Worm (Caenorhabditis elegans): ENCODE measurements around the gene sas-4.

Gene sas-4

ce11 chrIII:8307356-8307755, 11.0 kb downstream of the sas-4 start, which contains the start of the genes F10E9.7 and F10E9.5 (continued):
- TF ChIP-seq lsy-27 (tag; optimal IDR thresholded peaks at IDR 0.05; ENCODE audit: borderline replicate concordance, insufficient read depth): no peak
- TF ChIP-seq B0035.1 (tag; optimal IDR thresholded peaks at IDR 0.05): peak; percentile 45
- peak; percentile 75 for TF ChIP-seq attf-5 (GFP tag; optimal IDR thresholded peaks at IDR 0.05)
- TF ChIP-seq C06A6.2 (GFP tag; conservative IDR thresholded peaks at IDR 0.05): no peak
- TF ChIP-seq madf-6 (GFP tag; IDR thresholded peaks at IDR 0.05): peak; percentile 75
- TF ChIP-seq unc-62 (GFP tag; optimal IDR thresholded peaks at IDR 0.05): no peak
- peak; percentile 78; the same call in 1 of the 2 replicates for TF ChIP-seq madf-3 (GFP tag; IDR thresholded peaks at IDR 0.05)
- peak; percentile 94 for TF ChIP-seq unc-130 (GFP tag; optimal IDR thresholded peaks at IDR 0.05)
- TF ChIP-seq B0019.2 (GFP tag; conservative IDR thresholded peaks at IDR 0.05): peak; percentile 73
- TF ChIP-seq snpc-1.1 (tag; optimal IDR thresholded peaks at IDR 0.05; ENCODE audit: insufficient read depth): peak; percentile 46
- no peak; the same call in 1 of the 2 replicates for TF ChIP-seq ekl-4 (GFP tag; IDR thresholded peaks at IDR 0.05)
- peak; percentile 44 for TF ChIP-seq F57A8.1 (GFP tag; optimal IDR thresholded peaks at IDR 0.05)
- peak; percentile 61; the same call in 1 of the 2 replicates for TF ChIP-seq Y67H2A.10 (GFP tag; conservative IDR thresholded peaks at IDR 0.05)
- TF ChIP-seq somi-1 (GFP tag; optimal IDR thresholded peaks at IDR 0.05): peak; percentile 21
- peak; percentile 76 for TF ChIP-seq F10E7.11 (tag; optimal IDR thresholded peaks at IDR 0.05)
- peak; percentile 74 for TF ChIP-seq lin-40 (tag; optimal IDR thresholded peaks at IDR 0.05)
- TF ChIP-seq let-607 (tag; optimal IDR thresholded peaks at IDR 0.05): peak in 1 of 2 experiments; percentile 82
- TF ChIP-seq ztf-28 (GFP tag; IDR thresholded peaks at IDR 0.05): peak; percentile 89
- TF ChIP-seq B0336.3 (GFP tag; IDR thresholded peaks at IDR 0.05): no peak
- peak; percentile 56; the same call in 1 of the 2 replicates for TF ChIP-seq nfyb-1 (GFP tag; IDR thresholded peaks at IDR 0.05)
- TF ChIP-seq ceh-27 (GFP tag; optimal IDR thresholded peaks at IDR 0.05): peak; percentile 92
- TF ChIP-seq ztf-6 (GFP tag; IDR thresholded peaks at IDR 0.05): peak; percentile 59; the same call in 1 of the 2 replicates
- TF ChIP-seq ccch-3 (GFP tag; optimal IDR thresholded peaks at IDR 0.05): peak; percentile 82
- peak; percentile 73; the same call in 1 of the 2 replicates for TF ChIP-seq mcd-1 (GFP tag; IDR thresholded peaks at IDR 0.05)
- no peak for TF ChIP-seq ztf-26 (tag; optimal IDR thresholded peaks at IDR 0.05)
- TF ChIP-seq atf-7 (tag; optimal IDR thresholded peaks at IDR 0.05): peak; percentile 76
- no peak for TF ChIP-seq ztf-22 (GFP tag; optimal IDR thresholded peaks at IDR 0.05)
- TF ChIP-seq Y79H2A.3 (GFP tag; conservative IDR thresholded peaks at IDR 0.05): no peak
- peak; percentile 8 for TF ChIP-seq F57C9.4 (tag; optimal IDR thresholded peaks at IDR 0.05)
- TF ChIP-seq F23B12.7 (tag; optimal IDR thresholded peaks at IDR 0.05; ENCODE audit: insufficient read depth): peak; percentile 67
- peak; percentile 88 for TF ChIP-seq ztf-25 (GFP tag; IDR thresholded peaks at IDR 0.05)
- no peak for TF ChIP-seq fkh-3 (tag; optimal IDR thresholded peaks at IDR 0.05)
- peak; percentile 98 for TF ChIP-seq attf-3 (GFP tag; conservative IDR thresholded peaks at IDR 0.05)
- TF ChIP-seq nfya-2 (GFP tag; IDR thresholded peaks at IDR 0.05): no peak
- peak; percentile 58 for TF ChIP-seq lsl-1 (GFP tag; optimal IDR thresholded peaks at IDR 0.05)
- TF ChIP-seq lin-35 (GFP tag; optimal IDR thresholded peaks at IDR 0.05): peak in 1 of 3 experiments; percentile 83
- TF ChIP-seq zim-3 (tag; optimal IDR thresholded peaks at IDR 0.05): peak; percentile 36
- peak; percentile 96 for TF ChIP-seq ZK185.1 (tag; optimal IDR thresholded peaks at IDR 0.05; ENCODE audit: poor library complexity, severe bottlenecking)
- peak; percentile 42 for TF ChIP-seq hmg-1.2 (GFP tag; IDR thresholded peaks at IDR 0.05)
- peak; percentile 89 for TF ChIP-seq ceh-40 (GFP tag; IDR thresholded peaks at IDR 0.05)
- peak; percentile 37 for TF ChIP-seq athp-1 (tag; optimal IDR thresholded peaks at IDR 0.05)
- TF ChIP-seq chd-7 (tag; optimal IDR thresholded peaks at IDR 0.05): no peak
- TF ChIP-seq rpc-1 (optimal IDR thresholded peaks at IDR 0.05): no peak
- no peak for TF ChIP-seq rpc-1 (tag; optimal IDR thresholded peaks at IDR 0.05)
- no peak for TF ChIP-seq dpff-1 (tag; optimal IDR thresholded peaks at IDR 0.05)
- TF ChIP-seq snpc-4 (GFP tag; optimal IDR thresholded peaks at IDR 0.05): peak; percentile 12
- TF ChIP-seq snpc-4 (tag; optimal IDR thresholded peaks at IDR 0.05): peak in 3 of 4 experiments; percentile 41 to 66 (median 51)
